Fruit fly (Drosophila melanogaster) S2 (cell line): Measurements from ENCODE around the gene Hakai.

Experiments
- CG8478 ChIP-seq: fragments of >200 bp; optimal IDR thresholded peaks from 2 replicates; lab custom pipeline; 2018
- CTCF ChIP-seq, 2 experiments: fragments of >200 bp; optimal IDR thresholded peaks; 2 replicates each; lab custom pipeline; 2018

DNA sequence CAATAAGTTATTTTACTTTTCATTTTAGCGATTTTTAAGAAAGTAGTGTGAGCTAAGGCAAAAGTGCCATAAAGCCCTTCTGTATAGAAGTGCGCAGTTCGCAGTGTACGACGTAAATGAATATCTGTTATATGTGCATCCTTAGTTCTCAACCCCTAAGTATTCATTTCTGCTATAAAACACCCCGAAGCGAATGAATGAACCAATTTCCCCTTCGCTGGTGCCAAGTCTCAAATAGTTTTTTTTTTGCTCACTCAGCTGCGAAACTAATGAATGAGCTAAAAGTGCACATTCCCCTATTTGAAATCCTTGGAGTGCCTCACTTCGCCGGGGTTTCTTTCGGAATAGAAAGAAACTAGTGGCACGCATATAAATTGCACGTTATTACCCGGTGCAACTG is 8.4 kb upstream of the Hakai start:
- TF ChIP-seq CTCF (optimal IDR thresholded peaks at IDR 0.05; lab: Kevin White, UChicago) (peak in 1 of 2 experiments; percentile 25), CG8478 (lab: Kevin White, UChicago) (no peak)
